Worm (Caenorhabditis elegans) whole organism, late embryonic: ENCODE data around the gene pinn-4.

Experiments used
- F13H6.1 ChIP-seq: sonication (generic microtip); optimal IDR thresholded peaks from 2 replicates; lab custom pipeline; 2016; ENCODE audit warnings: missing genetic modification characterization, missing compliant biosample characterization
- K09A11.1 ChIP-seq: sonication (generic microtip); optimal IDR thresholded peaks from 2 replicates; lab custom pipeline; 2017; ENCODE audit warnings: antibody characterized with exemption, mild to moderate bottlenecking, missing genetic modification characterization, missing compliant biosample characterization; ENCODE audit not compliant: insufficient read depth
- T23F11.4 ChIP-seq: fragments of 200-800 bp; sonication (Bioruptor generic); optimal IDR thresholded peaks from 2 replicates; lab custom pipeline; 2018; ENCODE audit warnings: mild to moderate bottlenecking, missing genetic modification characterization, missing compliant biosample characterization
- ahr-1 ChIP-seq: sonication (generic microtip); optimal IDR thresholded peaks from 2 replicates; lab custom pipeline; 2016; ENCODE audit warnings: missing genetic modification characterization, missing compliant biosample characterization
- ama-1 ChIP-seq: fragments of 150-350 bp; optimal IDR thresholded peaks from 2 replicates; lab custom pipeline; 2014
- ceh-18 ChIP-seq: sonication (generic microtip); optimal IDR thresholded peaks from 2 replicates; lab custom pipeline; 2016; ENCODE audit warnings: missing genetic modification characterization, missing compliant biosample characterization
- ceh-19 ChIP-seq: fragments of 200-800 bp; sonication (Bioruptor generic); optimal IDR thresholded peaks from 2 replicates; lab custom pipeline; 2018; ENCODE audit warnings: mild to moderate bottlenecking, missing genetic modification characterization, missing compliant biosample characterization
- ceh-2 ChIP-seq: sonication (generic microtip); optimal IDR thresholded peaks from 2 replicates; lab custom pipeline; 2016; ENCODE audit warnings: missing genotype, missing genetic modification characterization, missing compliant biosample characterization
- ceh-30 ChIP-seq: fragments of 150-350 bp; optimal IDR thresholded peaks from 2 replicates; lab custom pipeline; 2014; ENCODE audit warnings: missing biosample characterization, missing genetic modification characterization
- ceh-48 ChIP-seq: sonication (generic microtip); optimal IDR thresholded peaks from 2 replicates; lab custom pipeline; 2016; ENCODE audit warnings: missing genetic modification characterization, inconsistent platforms, missing compliant biosample characterization
- dmd-4 ChIP-seq: sonication (generic microtip); optimal IDR thresholded peaks from 2 replicates; lab custom pipeline; 2016; ENCODE audit warnings: borderline replicate concordance, missing genetic modification characterization, missing compliant biosample characterization
- elt-4 ChIP-seq: sonication (generic microtip); optimal IDR thresholded peaks from 2 replicates; lab custom pipeline; 2016; ENCODE audit warnings: missing genetic modification characterization, missing compliant biosample characterization
- ets-4 ChIP-seq: sonication (generic microtip); optimal IDR thresholded peaks from 2 replicates; lab custom pipeline; 2016; ENCODE audit warnings: missing genetic modification characterization, missing compliant biosample characterization
- eyg-1 ChIP-seq: sonication (generic microtip); optimal IDR thresholded peaks from 2 replicates; lab custom pipeline; 2016; ENCODE audit warnings: missing genotype, missing genetic modification characterization, missing compliant biosample characterization
- fkh-10 ChIP-seq: fragments of 150-350 bp; optimal IDR thresholded peaks from 2 replicates; lab custom pipeline; 2014; ENCODE audit warnings: missing biosample characterization, missing genetic modification reagents, missing genetic modification characterization
- gmeb-2 ChIP-seq: sonication (generic microtip); optimal IDR thresholded peaks from 2 replicates; lab custom pipeline; 2016; ENCODE audit warnings: missing genetic modification characterization, inconsistent platforms, missing compliant biosample characterization
- hlh-13 ChIP-seq: fragments of 200-800 bp; sonication (Bioruptor generic); optimal IDR thresholded peaks from 2 replicates; lab custom pipeline; 2018; ENCODE audit warnings: mild to moderate bottlenecking, missing genetic modification characterization, missing compliant biosample characterization
- hlh-30 ChIP-seq: sonication (generic microtip); optimal IDR thresholded peaks from 2 replicates; lab custom pipeline; 2017; ENCODE audit warnings: antibody characterized with exemption, missing genetic modification characterization, missing compliant biosample characterization; ENCODE audit not compliant: insufficient read depth
- hlh-6 ChIP-seq: sonication (generic microtip); optimal IDR thresholded peaks from 2 replicates; lab custom pipeline; 2016; ENCODE audit warnings: missing genotype, missing genetic modification characterization, missing compliant biosample characterization
- hlh-8 ChIP-seq: sonication (generic microtip); optimal IDR thresholded peaks from 2 replicates; lab custom pipeline; 2016; ENCODE audit warnings: missing genotype, missing genetic modification characterization, missing compliant biosample characterization
- lim-6 ChIP-seq: sonication (generic microtip); optimal IDR thresholded peaks from 2 replicates; lab custom pipeline; 2016; ENCODE audit warnings: missing genetic modification characterization, missing compliant biosample characterization
- lin-11 ChIP-seq: fragments of 200-800 bp; sonication (Bioruptor generic); optimal IDR thresholded peaks from 2 replicates; lab custom pipeline; 2018; ENCODE audit warnings: mild to moderate bottlenecking, missing genetic modification characterization, missing compliant biosample characterization
- madf-2 ChIP-seq: sonication (generic microtip); optimal IDR thresholded peaks from 2 replicates; lab custom pipeline; 2017; ENCODE audit warnings: missing genetic modification characterization, missing compliant biosample characterization
- mec-3 ChIP-seq: sonication (generic microtip); optimal IDR thresholded peaks from 2 replicates; lab custom pipeline; 2016; ENCODE audit warnings: borderline replicate concordance, missing genetic modification characterization, missing compliant biosample characterization
- nfya-1 ChIP-seq: sonication (generic microtip); optimal IDR thresholded peaks from 2 replicates; lab custom pipeline; 2017; ENCODE audit warnings: missing genetic modification characterization, mild to moderate bottlenecking, missing compliant biosample characterization, antibody characterized with exemption, moderate library complexity
- nhr-232 ChIP-seq: sonication (generic microtip); optimal IDR thresholded peaks from 2 replicates; lab custom pipeline; 2016; ENCODE audit warnings: missing genetic modification characterization, missing compliant biosample characterization
- npax-4 ChIP-seq: sonication (generic microtip); optimal IDR thresholded peaks from 2 replicates; lab custom pipeline; 2016; ENCODE audit warnings: missing genetic modification characterization, missing compliant biosample characterization
- pat-9 ChIP-seq: fragments of 200-800 bp; sonication (Bioruptor generic); optimal IDR thresholded peaks from 2 replicates; lab custom pipeline; 2018; ENCODE audit warnings: mild to moderate bottlenecking, missing genetic modification characterization, moderate library complexity, missing compliant biosample characterization
- pax-1 ChIP-seq: fragments of 150-350 bp; optimal IDR thresholded peaks from 2 replicates; lab custom pipeline; 2014; ENCODE audit warnings: missing biosample characterization, missing genetic modification characterization
- pha-2 ChIP-seq: sonication (generic microtip); optimal IDR thresholded peaks from 2 replicates; lab custom pipeline; 2017; ENCODE audit warnings: mild to moderate bottlenecking, missing genetic modification characterization, missing compliant biosample characterization
- pha-4 ChIP-seq: fragments of 150-350 bp; optimal IDR thresholded peaks from 2 replicates; lab custom pipeline; 2018; ENCODE audit warnings: missing biosample characterization, missing genetic modification reagents, missing genetic modification characterization
- pqm-1 ChIP-seq: sonication (generic microtip); optimal IDR thresholded peaks from 2 replicates; lab custom pipeline; 2016; ENCODE audit warnings: missing genetic modification characterization, missing compliant biosample characterization
- sox-2 ChIP-seq: fragments of 200-800 bp; sonication (Bioruptor generic); IDR thresholded peaks from 2 replicates; pipeline ENCODE4 v1.3.6; 2022; ENCODE audit warnings: missing genetic modification reagents, missing genetic modification characterization, missing compliant biosample characterization
- sox-4 ChIP-seq: sonication (generic microtip); optimal IDR thresholded peaks from 2 replicates; lab custom pipeline; 2017; ENCODE audit warnings: mild to moderate bottlenecking, missing genetic modification characterization, inconsistent platforms, missing compliant biosample characterization
- syd-9 ChIP-seq: sonication (generic microtip); optimal IDR thresholded peaks from 2 replicates; lab custom pipeline; 2016; ENCODE audit warnings: mild to moderate bottlenecking, missing genetic modification characterization, moderate library complexity, missing compliant biosample characterization
- tbx-7 ChIP-seq: sonication (generic microtip); optimal IDR thresholded peaks from 2 replicates; lab custom pipeline; 2016; ENCODE audit warnings: missing genotype, missing genetic modification characterization, missing compliant biosample characterization
- unc-55 ChIP-seq: sonication (generic microtip); optimal IDR thresholded peaks from 2 replicates; lab custom pipeline; 2017; ENCODE audit warnings: missing biosample characterization, missing genetic modification reagents, missing genetic modification characterization

pinn-4 gene

ce11 chrII:13416552-13416951 lies 13.8 kb downstream of the pinn-4 start:
- TF ChIP-seq ets-4 (tag; lab: Kevin White, UChicago) (no peak), ceh-19 (GFP tag; lab: Kevin White, UChicago) (no peak), F13H6.1 (tag; lab: Kevin White, UChicago) (no peak), hlh-30 (no peak), eyg-1 (tag; lab: Kevin White, UChicago) (no peak), mec-3 (tag; lab: Kevin White, UChicago) (no peak), ceh-30 (tag; lab: Kevin White, UChicago) (no peak), lim-6 (tag; lab: Kevin White, UChicago) (no peak), nfya-1 (no peak), hlh-6 (tag; lab: Kevin White, UChicago) (no peak), syd-9 (no peak)
- TF ChIP-seq, all 69 proteins: peak for 0

- peak; percentile 90 for TF ChIP-seq ceh-48 (tag; lab: Kevin White, UChicago)
- TF ChIP-seq lin-11 (tag; lab: Kevin White, UChicago): no peak
- no peak for TF ChIP-seq madf-2
Observed at ce11 chrII:13417452-13418031, 14.8 kb downstream of the pinn-4 start.

DNA sequence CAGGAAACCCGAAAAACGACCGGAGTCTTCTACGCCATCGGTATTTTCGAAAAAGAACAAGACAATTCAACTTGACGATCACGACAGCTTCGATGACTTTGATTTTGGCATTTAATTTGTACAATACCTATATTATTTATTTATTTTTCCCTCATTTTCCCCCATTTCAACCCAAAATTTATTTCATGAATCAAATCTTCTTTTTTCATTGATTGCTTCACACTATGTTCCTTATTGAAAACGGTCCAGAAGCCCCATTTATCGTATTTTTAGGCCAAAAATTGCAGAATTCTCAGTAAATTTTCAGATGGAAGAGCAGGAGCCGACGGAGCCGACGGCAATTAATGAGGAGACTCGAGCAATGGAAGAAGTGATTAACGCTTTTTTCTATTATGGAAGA lies 21.5 kb downstream of the pinn-4 start, which contains the start of gene Y48E1C.2:
TSS of gene Y48E1C.2 (plus strand) at position 301 of the 400 bp plus-strand sequence.
- TF ChIP-seq hlh-8: no peak
- no peak for TF ChIP-seq sox-4
- no peak for TF ChIP-seq ceh-18 (tag; lab: Kevin White, UChicago)
- TF ChIP-seq T23F11.4 (GFP tag; lab: Kevin White, UChicago): no peak
- no peak for TF ChIP-seq pqm-1 (tag; lab: Kevin White, UChicago)
- TF ChIP-seq lim-6 (tag; lab: Kevin White, UChicago): no peak
- TF ChIP-seq elt-4 (tag; lab: Kevin White, UChicago): no peak
- TF ChIP-seq dmd-4 (tag; lab: Kevin White, UChicago): no peak
- no peak for TF ChIP-seq eyg-1 (tag; lab: Kevin White, UChicago)
- no peak for TF ChIP-seq tbx-7 (tag; lab: Kevin White, UChicago)
- no peak for TF ChIP-seq unc-55 (GFP tag; lab: Kevin White, UChicago)
- no peak for TF ChIP-seq ahr-1 (tag; lab: Kevin White, UChicago)
- TF ChIP-seq lin-11 (tag; lab: Kevin White, UChicago): no peak
- TF ChIP-seq ets-4 (tag; lab: Kevin White, UChicago): no peak

ce11 chrII:13436725-13437124 lies 33.9 kb downstream of the pinn-4 start, which contains the start of gene Y48E1C.4:
Y48E1C.4 (minus strand) TSS chrII:13436825.
- no peak for TF ChIP-seq lin-11 (tag; lab: Kevin White, UChicago)
- no peak for TF ChIP-seq hlh-13 (GFP tag; lab: Kevin White, UChicago)
- TF ChIP-seq ceh-2: no peak
- no peak for TF ChIP-seq F13H6.1 (tag; lab: Kevin White, UChicago)
- no peak for TF ChIP-seq pax-1 (tag; lab: Kevin White, UChicago)
- TF ChIP-seq npax-4 (tag; lab: Kevin White, UChicago): no peak
- no peak for TF ChIP-seq ahr-1 (tag; lab: Kevin White, UChicago)
- no peak for TF ChIP-seq pha-4 (tag; lab: Kevin White, UChicago)

DNA sequence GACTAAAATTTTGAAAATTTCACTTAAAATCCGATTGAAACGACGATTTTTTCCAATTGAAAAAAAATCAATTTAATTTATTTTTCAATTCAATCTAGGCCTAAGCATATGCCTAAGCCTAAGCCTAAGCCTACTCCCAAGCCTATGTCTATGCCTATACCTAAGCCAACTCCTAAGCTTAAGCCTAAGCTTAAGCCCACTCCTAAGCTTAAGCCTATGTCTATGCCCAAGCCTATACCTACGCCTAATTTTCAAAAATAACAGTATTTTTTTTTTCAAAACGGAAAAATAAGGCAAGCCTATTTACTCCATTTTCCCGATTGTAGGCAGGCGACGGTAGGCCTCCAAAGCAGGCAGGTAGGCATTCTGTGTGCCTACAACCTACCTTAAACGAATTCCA lies 41.5 kb downstream of the pinn-4 start:
- TF ChIP-seq sox-2 (GFP tag; lab: Robert Waterston, UW) (no peak), pha-2 (tag; lab: Kevin White, UChicago) (no peak), fkh-10 (no peak), npax-4 (tag; lab: Kevin White, UChicago) (no peak), ama-1 (no peak), dmd-4 (tag; lab: Kevin White, UChicago) (no peak), nhr-232 (tag; lab: Kevin White, UChicago) (no peak), gmeb-2 (no peak), pat-9 (tag; lab: Kevin White, UChicago) (no peak), ceh-2 (no peak), K09A11.1 (tag; lab: Kevin White, UChicago) (no peak), lim-6 (tag; lab: Kevin White, UChicago) (no peak)
